Worm (Caenorhabditis elegans): ENCODE data around the gene F54H5.14.

F54H5.14 gene

ce11 chrII:6663799-6664198, 38.6 kb upstream of the F54H5.14 start:
- TF ChIP-seq zip-8 (tag; optimal IDR thresholded peaks at IDR 0.05) (no peak), mab-5 (tag; optimal IDR thresholded peaks at IDR 0.05) (no peak), mls-2 (tag; optimal IDR thresholded peaks at IDR 0.05) (no peak), nhr-76 (tag; optimal IDR thresholded peaks at IDR 0.05) (no peak), flh-1 (GFP tag; optimal IDR thresholded peaks at IDR 0.05) (no peak), ham-2 (GFP tag; optimal IDR thresholded peaks at IDR 0.05) (no peak), sptf-1 (tag; optimal IDR thresholded peaks at IDR 0.05) (no peak), elt-3 (tag; optimal IDR thresholded peaks at IDR 0.05) (no peak), ceh-83 (GFP tag; optimal IDR thresholded peaks at IDR 0.05) (no peak), nhr-237 (tag; optimal IDR thresholded peaks at IDR 0.05) (no peak), lsy-2 (tag; optimal IDR thresholded peaks at IDR 0.05) (no peak), ceh-43 (GFP tag; optimal IDR thresholded peaks at IDR 0.05) (no peak), ces-1 (GFP tag; optimal IDR thresholded peaks at IDR 0.05) (no peak), unc-120 (tag; optimal IDR thresholded peaks at IDR 0.05; ENCODE audit: poor library complexity, severe bottlenecking) (no peak), tbx-8 (GFP tag; optimal IDR thresholded peaks at IDR 0.05) (no peak), blmp-1 (tag; optimal IDR thresholded peaks at IDR 0.05) (no peak), nhr-12 (tag; optimal IDR thresholded peaks at IDR 0.05) (no peak)

- no peak for TF ChIP-seq sptf-1 (tag; optimal IDR thresholded peaks at IDR 0.05)
- no peak for TF ChIP-seq mab-5 (tag; optimal IDR thresholded peaks at IDR 0.05)
- no peak for TF ChIP-seq blmp-1 (tag; optimal IDR thresholded peaks at IDR 0.05)
- no peak for TF ChIP-seq snpc-4 (tag; optimal IDR thresholded peaks at IDR 0.05)
Measured at ce11 chrII:6661211-6661610, 36.0 kb upstream of the F54H5.14 start, which contains the start of gene T19D12.2. Gene T19D12.2 (plus strand): TSS chrII:6661335.

- TF ChIP-seq ham-2 (GFP tag; optimal IDR thresholded peaks at IDR 0.05) (no peak), snpc-4 (tag; optimal IDR thresholded peaks at IDR 0.05) (no peak), unc-120 (tag; optimal IDR thresholded peaks at IDR 0.05; ENCODE audit: poor library complexity, severe bottlenecking) (no peak), lin-32 (GFP tag; optimal IDR thresholded peaks at IDR 0.05) (no peak), nhr-237 (tag; optimal IDR thresholded peaks at IDR 0.05) (no peak), elt-3 (tag; optimal IDR thresholded peaks at IDR 0.05) (no peak)
Measured at ce11 chrII:6658766-6659165, 33.6 kb upstream of the F54H5.14 start, which contains the start of gene T19D12.10. Gene T19D12.10 (minus strand): TSS chrII:6658866.

ce11 chrII:6654284-6654683, 29.1 kb upstream of the F54H5.14 start, which contains the start of gene T19D12.9:
Gene T19D12.9 (minus strand): TSS chrII:6654384.
- TF ChIP-seq cnd-1 (tag; optimal IDR thresholded peaks at IDR 0.05) (no peak), snpc-4 (tag; optimal IDR thresholded peaks at IDR 0.05) (no peak), zip-8 (tag; optimal IDR thresholded peaks at IDR 0.05) (no peak), tbx-8 (GFP tag; optimal IDR thresholded peaks at IDR 0.05) (no peak), lin-32 (GFP tag; optimal IDR thresholded peaks at IDR 0.05) (no peak), ceh-43 (GFP tag; optimal IDR thresholded peaks at IDR 0.05) (no peak), elt-1 (tag; optimal IDR thresholded peaks at IDR 0.05; ENCODE audit: borderline replicate concordance, insufficient read depth) (no peak), mep-1 (tag; optimal IDR thresholded peaks at IDR 0.05) (no peak)

DNA sequence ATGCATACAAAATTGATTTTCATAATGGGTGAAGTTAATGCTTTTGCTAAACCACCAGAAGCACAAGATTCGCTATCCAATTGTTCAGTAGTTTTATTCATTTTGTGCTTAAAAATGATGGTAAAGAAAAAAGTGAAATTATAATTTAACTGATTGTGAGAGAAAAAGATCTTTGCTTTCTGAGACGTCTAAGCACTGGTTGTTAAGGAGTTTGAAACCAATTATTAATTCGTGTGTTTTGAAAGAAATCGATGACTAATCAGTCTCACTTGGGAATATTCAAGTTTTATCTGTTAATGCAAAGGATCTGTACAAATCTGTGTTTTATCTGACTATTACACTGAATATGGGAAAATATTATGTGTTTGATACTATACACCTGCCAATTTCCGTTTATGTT, 26.5 kb upstream of the F54H5.14 start, which contains the start of gene sra-26:
Gene sra-26 (minus strand): TSS at position 101 of the 400 bp plus-strand sequence.
- no peak for TF ChIP-seq lsy-2 (tag; optimal IDR thresholded peaks at IDR 0.05)

DNA sequence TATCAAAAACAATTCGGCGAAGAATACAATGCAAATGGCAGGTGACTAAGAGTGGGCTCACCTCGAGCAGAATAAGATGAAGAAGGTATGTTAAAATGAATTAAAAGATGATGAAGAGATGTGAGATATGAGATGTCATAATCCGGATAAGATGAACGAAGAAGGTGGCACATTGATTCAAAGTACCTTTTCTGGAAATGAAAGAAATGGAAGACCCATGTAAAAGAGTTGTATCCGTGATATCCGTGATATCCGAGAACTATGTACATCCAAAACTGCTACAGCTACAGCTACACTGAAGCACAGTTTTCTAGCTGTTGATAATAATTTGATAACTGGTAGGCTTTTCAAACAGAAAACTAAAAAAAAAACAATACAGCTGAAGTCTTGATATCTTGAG, 23.8 kb upstream of the F54H5.14 start, which contains the start of gene oig-8:
Gene oig-8 (minus strand): TSS at position 101 of the 400 bp plus-strand sequence.
- TF ChIP-seq lin-32 (GFP tag; optimal IDR thresholded peaks at IDR 0.05) (no peak), unc-120 (tag; optimal IDR thresholded peaks at IDR 0.05; ENCODE audit: poor library complexity, severe bottlenecking) (no peak), ces-1 (GFP tag; optimal IDR thresholded peaks at IDR 0.05) (no peak)

ce11 chrII:6646903-6647302, 21.7 kb upstream of the F54H5.14 start:
- TF ChIP-seq unc-39 (tag; optimal IDR thresholded peaks at IDR 0.05) = no peak
- no peak for TF ChIP-seq ceh-43 (GFP tag; optimal IDR thresholded peaks at IDR 0.05)
- TF ChIP-seq nhr-28 (tag; optimal IDR thresholded peaks at IDR 0.05) = no peak
- TF ChIP-seq lin-32 (GFP tag; optimal IDR thresholded peaks at IDR 0.05) = no peak
- no peak for TF ChIP-seq drap-1 (GFP tag; optimal IDR thresholded peaks at IDR 0.05)
- no peak for TF ChIP-seq nhr-12 (tag; optimal IDR thresholded peaks at IDR 0.05)
- TF ChIP-seq lsy-2 (tag; optimal IDR thresholded peaks at IDR 0.05) = no peak
- TF ChIP-seq ham-2 (GFP tag; optimal IDR thresholded peaks at IDR 0.05) = no peak
- TF ChIP-seq nhr-237 (tag; optimal IDR thresholded peaks at IDR 0.05) = no peak
- TF ChIP-seq ces-1 (GFP tag; optimal IDR thresholded peaks at IDR 0.05) = no peak
- TF ChIP-seq elt-3 (tag; optimal IDR thresholded peaks at IDR 0.05) = no peak
- TF ChIP-seq blmp-1 (tag; optimal IDR thresholded peaks at IDR 0.05) = no peak
- TF ChIP-seq ceh-83 (GFP tag; optimal IDR thresholded peaks at IDR 0.05) = no peak
- TF ChIP-seq M03D4.4 (tag; optimal IDR thresholded peaks at IDR 0.05) = no peak
- no peak for TF ChIP-seq flh-1 (GFP tag; optimal IDR thresholded peaks at IDR 0.05)

All from whole organism, mixed stage, embryonic.